Worm (Caenorhabditis elegans) whole organism, late embryonic: ENCODE results near the gene T22F3.8.
A peak's percentile ranks its signal among the peaks of the same experiment; 100 is the strongest.

Experiments used
- C08G9.2 ChIP-seq: sonication (generic microtip); optimal IDR thresholded peaks from 2 replicates; lab custom pipeline; 2016; ENCODE audit warnings: mild to moderate bottlenecking, missing genetic modification characterization, moderate library complexity, missing compliant biosample characterization
- C38D4.7 ChIP-seq: fragments of 200-800 bp; sonication (Bioruptor generic); optimal IDR thresholded peaks from 2 replicates; lab custom pipeline; 2018; ENCODE audit warnings: mild to moderate bottlenecking, missing genetic modification characterization, moderate library complexity, missing compliant biosample characterization
- F13H6.1 ChIP-seq: sonication (generic microtip); optimal IDR thresholded peaks from 2 replicates; lab custom pipeline; 2016; ENCODE audit warnings: missing genetic modification characterization, missing compliant biosample characterization
- K02D7.2 ChIP-seq: sonication (generic microtip); optimal IDR thresholded peaks from 2 replicates; lab custom pipeline; 2017; ENCODE audit warnings: mild to moderate bottlenecking, missing genetic modification characterization, missing compliant biosample characterization
- K09A11.1 ChIP-seq: sonication (generic microtip); optimal IDR thresholded peaks from 2 replicates; lab custom pipeline; 2017; ENCODE audit warnings: antibody characterized with exemption, mild to moderate bottlenecking, missing genetic modification characterization, missing compliant biosample characterization; ENCODE audit not compliant: insufficient read depth
- T23F11.4 ChIP-seq: fragments of 200-800 bp; sonication (Bioruptor generic); optimal IDR thresholded peaks from 2 replicates; lab custom pipeline; 2018; ENCODE audit warnings: mild to moderate bottlenecking, missing genetic modification characterization, missing compliant biosample characterization
- ama-1 ChIP-seq: fragments of 150-350 bp; optimal IDR thresholded peaks from 2 replicates; lab custom pipeline; 2014
- ceh-19 ChIP-seq: fragments of 200-800 bp; sonication (Bioruptor generic); optimal IDR thresholded peaks from 2 replicates; lab custom pipeline; 2018; ENCODE audit warnings: mild to moderate bottlenecking, missing genetic modification characterization, missing compliant biosample characterization
- ceh-22 ChIP-seq: sonication (generic microtip); optimal IDR thresholded peaks from 2 replicates; lab custom pipeline; 2017; ENCODE audit warnings: missing biosample characterization, missing genetic modification characterization
- ceh-30 ChIP-seq: fragments of 150-350 bp; optimal IDR thresholded peaks from 2 replicates; lab custom pipeline; 2014; ENCODE audit warnings: missing biosample characterization, missing genetic modification characterization
- ceh-34 ChIP-seq: sonication (generic microtip); optimal IDR thresholded peaks from 2 replicates; lab custom pipeline; 2016; ENCODE audit warnings: mild to moderate bottlenecking, missing genetic modification characterization, missing compliant biosample characterization
- ceh-45 ChIP-seq: fragments of 200-800 bp; sonication (Bioruptor generic); IDR thresholded peaks from 2 replicates; pipeline ENCODE4 v1.3.6; 2022; ENCODE audit warnings: missing genetic modification reagents, missing genetic modification characterization, missing compliant biosample characterization
- ceh-48 ChIP-seq: sonication (generic microtip); optimal IDR thresholded peaks from 2 replicates; lab custom pipeline; 2016; ENCODE audit warnings: missing genetic modification characterization, inconsistent platforms, missing compliant biosample characterization
- ceh-9 ChIP-seq: sonication (generic microtip); optimal IDR thresholded peaks from 2 replicates; lab custom pipeline; 2016; ENCODE audit warnings: mild to moderate bottlenecking, missing genetic modification characterization, inconsistent platforms, missing compliant biosample characterization
- dve-1 ChIP-seq: sonication (generic microtip); optimal IDR thresholded peaks from 2 replicates; lab custom pipeline; 2017; ENCODE audit warnings: antibody characterized with exemption, mild to moderate bottlenecking, missing genetic modification characterization, missing compliant biosample characterization
- elt-2 ChIP-seq: sonication (generic microtip); optimal IDR thresholded peaks from 2 replicates; lab custom pipeline; 2016; ENCODE audit warnings: missing genetic modification reagents, missing genetic modification characterization, missing compliant biosample characterization
- eyg-1 ChIP-seq: sonication (generic microtip); optimal IDR thresholded peaks from 2 replicates; lab custom pipeline; 2016; ENCODE audit warnings: missing genotype, missing genetic modification characterization, missing compliant biosample characterization
- fax-1 ChIP-seq: sonication (generic microtip); optimal IDR thresholded peaks from 2 replicates; lab custom pipeline; 2016; ENCODE audit warnings: missing genotype, missing genetic modification characterization, missing compliant biosample characterization
- fkh-6 ChIP-seq: sonication (generic microtip); optimal IDR thresholded peaks from 2 replicates; lab custom pipeline; 2016; ENCODE audit warnings: missing genetic modification characterization, missing compliant biosample characterization
- hlh-13 ChIP-seq: fragments of 200-800 bp; sonication (Bioruptor generic); optimal IDR thresholded peaks from 2 replicates; lab custom pipeline; 2018; ENCODE audit warnings: mild to moderate bottlenecking, missing genetic modification characterization, missing compliant biosample characterization
- hlh-6 ChIP-seq: sonication (generic microtip); optimal IDR thresholded peaks from 2 replicates; lab custom pipeline; 2016; ENCODE audit warnings: missing genotype, missing genetic modification characterization, missing compliant biosample characterization
- lim-6 ChIP-seq: sonication (generic microtip); optimal IDR thresholded peaks from 2 replicates; lab custom pipeline; 2016; ENCODE audit warnings: missing genetic modification characterization, missing compliant biosample characterization
- madf-2 ChIP-seq: sonication (generic microtip); optimal IDR thresholded peaks from 2 replicates; lab custom pipeline; 2017; ENCODE audit warnings: missing genetic modification characterization, missing compliant biosample characterization
- nfya-1 ChIP-seq: sonication (generic microtip); optimal IDR thresholded peaks from 2 replicates; lab custom pipeline; 2017; ENCODE audit warnings: missing genetic modification characterization, mild to moderate bottlenecking, missing compliant biosample characterization, antibody characterized with exemption, moderate library complexity
- nhr-11 ChIP-seq: fragments of 150-350 bp; optimal IDR thresholded peaks from 2 replicates; lab custom pipeline; 2014; ENCODE audit warnings: missing biosample characterization, missing genetic modification characterization
- nhr-232 ChIP-seq: sonication (generic microtip); optimal IDR thresholded peaks from 2 replicates; lab custom pipeline; 2016; ENCODE audit warnings: missing genetic modification characterization, missing compliant biosample characterization
- pax-1 ChIP-seq: fragments of 150-350 bp; optimal IDR thresholded peaks from 2 replicates; lab custom pipeline; 2014; ENCODE audit warnings: missing biosample characterization, missing genetic modification characterization
- pha-2 ChIP-seq: sonication (generic microtip); optimal IDR thresholded peaks from 2 replicates; lab custom pipeline; 2017; ENCODE audit warnings: mild to moderate bottlenecking, missing genetic modification characterization, missing compliant biosample characterization
- pha-4 ChIP-seq: fragments of 150-350 bp; optimal IDR thresholded peaks from 2 replicates; lab custom pipeline; 2018; ENCODE audit warnings: missing biosample characterization, missing genetic modification reagents, missing genetic modification characterization
- pqm-1 ChIP-seq: sonication (generic microtip); optimal IDR thresholded peaks from 2 replicates; lab custom pipeline; 2016; ENCODE audit warnings: missing genetic modification characterization, missing compliant biosample characterization
- pros-1 ChIP-seq: fragments of 150-350 bp; optimal IDR thresholded peaks from 2 replicates; lab custom pipeline; 2014; ENCODE audit warnings: missing biosample characterization, missing genetic modification reagents, missing genetic modification characterization
- ref-2 ChIP-seq: sonication (generic microtip); optimal IDR thresholded peaks from 2 replicates; lab custom pipeline; 2016; ENCODE audit warnings: missing genetic modification characterization, missing compliant biosample characterization
- rnt-1 ChIP-seq: sonication (generic microtip); optimal IDR thresholded peaks from 2 replicates; lab custom pipeline; 2016; ENCODE audit warnings: missing genetic modification characterization, missing compliant biosample characterization
- sdc-2 ChIP-seq: sonication (generic microtip); optimal IDR thresholded peaks from 2 replicates; lab custom pipeline; 2016; ENCODE audit warnings: missing genotype, missing genetic modification characterization, missing compliant biosample characterization
- sox-2 ChIP-seq: fragments of 200-800 bp; sonication (Bioruptor generic); IDR thresholded peaks from 2 replicates; pipeline ENCODE4 v1.3.6; 2022; ENCODE audit warnings: missing genetic modification reagents, missing genetic modification characterization, missing compliant biosample characterization
- sox-4 ChIP-seq: sonication (generic microtip); optimal IDR thresholded peaks from 2 replicates; lab custom pipeline; 2017; ENCODE audit warnings: mild to moderate bottlenecking, missing genetic modification characterization, inconsistent platforms, missing compliant biosample characterization
- syd-9 ChIP-seq: sonication (generic microtip); optimal IDR thresholded peaks from 2 replicates; lab custom pipeline; 2016; ENCODE audit warnings: mild to moderate bottlenecking, missing genetic modification characterization, moderate library complexity, missing compliant biosample characterization
- tbx-7 ChIP-seq: sonication (generic microtip); optimal IDR thresholded peaks from 2 replicates; lab custom pipeline; 2016; ENCODE audit warnings: missing genotype, missing genetic modification characterization, missing compliant biosample characterization
- ttx-3 ChIP-seq: sonication (generic microtip); optimal IDR thresholded peaks from 2 replicates; lab custom pipeline; 2016; ENCODE audit warnings: missing genetic modification reagents, missing genetic modification characterization, missing compliant biosample characterization
- ztf-16 ChIP-seq: sonication (generic microtip); optimal IDR thresholded peaks from 2 replicates; lab custom pipeline; 2017; ENCODE audit warnings: missing genetic modification characterization, missing compliant biosample characterization

Gene T22F3.8

ce11 chrV:3637086-3637485, 31.9 kb upstream of the T22F3.8 start, which contains the start of gene srx-41:
Gene srx-41, minus strand, starts transcription at chrV:3637186.
- TF ChIP-seq pha-2, result no peak
- TF ChIP-seq ztf-16 (tag; lab: Kevin White, UChicago), result no peak
- no peak for TF ChIP-seq fax-1 (tag; lab: Kevin White, UChicago)
- TF ChIP-seq rnt-1 (tag; lab: Kevin White, UChicago), result no peak
- no peak for TF ChIP-seq pros-1
- TF ChIP-seq elt-2 (tag; lab: Kevin White, UChicago), result no peak
- TF ChIP-seq C08G9.2 (tag; lab: Kevin White, UChicago), result no peak
- TF ChIP-seq pha-4 (tag; lab: Kevin White, UChicago), result no peak
- TF ChIP-seq lim-6 (tag; lab: Kevin White, UChicago), result no peak
- TF ChIP-seq sox-4 (tag; lab: Kevin White, UChicago), result no peak
- no peak for TF ChIP-seq F13H6.1
- no peak for TF ChIP-seq madf-2 (tag; lab: Kevin White, UChicago)
- TF ChIP-seq ceh-19, result no peak
- no peak for TF ChIP-seq ceh-34 (tag; lab: Kevin White, UChicago)
- no peak for TF ChIP-seq nhr-232 (tag; lab: Kevin White, UChicago)
- TF ChIP-seq dve-1, result no peak
- no peak for TF ChIP-seq K02D7.2 (tag; lab: Kevin White, UChicago)

ce11 chrV:3634293-3635016, 29.2 kb upstream of the T22F3.8 start:
- no peak for TF ChIP-seq pros-1
- no peak for TF ChIP-seq ceh-48
- no peak for TF ChIP-seq T23F11.4 (GFP tag; lab: Kevin White, UChicago)
- no peak for TF ChIP-seq hlh-13
- no peak for TF ChIP-seq ztf-16 (tag; lab: Kevin White, UChicago)
- no peak for TF ChIP-seq sox-2 (GFP tag; lab: Robert Waterston, UW)
- TF ChIP-seq nhr-232 (tag; lab: Kevin White, UChicago), result no peak
- TF ChIP-seq pqm-1, result peak; percentile 28
- TF ChIP-seq ref-2 (tag; lab: Kevin White, UChicago), result no peak
- no peak for TF ChIP-seq ceh-22 (tag; lab: Kevin White, UChicago)
- TF ChIP-seq elt-2 (tag; lab: Kevin White, UChicago), result peak; percentile 38

ce11 chrV:3633041-3633440, 27.8 kb upstream of the T22F3.8 start, which contains the start of gene F59B1.2:
Gene F59B1.2, plus strand, starts transcription at chrV:3633341.
- TF ChIP-seq ttx-3 (tag; lab: Kevin White, UChicago) (no peak), nhr-11 (tag; lab: Kevin White, UChicago) (no peak)

DNA sequence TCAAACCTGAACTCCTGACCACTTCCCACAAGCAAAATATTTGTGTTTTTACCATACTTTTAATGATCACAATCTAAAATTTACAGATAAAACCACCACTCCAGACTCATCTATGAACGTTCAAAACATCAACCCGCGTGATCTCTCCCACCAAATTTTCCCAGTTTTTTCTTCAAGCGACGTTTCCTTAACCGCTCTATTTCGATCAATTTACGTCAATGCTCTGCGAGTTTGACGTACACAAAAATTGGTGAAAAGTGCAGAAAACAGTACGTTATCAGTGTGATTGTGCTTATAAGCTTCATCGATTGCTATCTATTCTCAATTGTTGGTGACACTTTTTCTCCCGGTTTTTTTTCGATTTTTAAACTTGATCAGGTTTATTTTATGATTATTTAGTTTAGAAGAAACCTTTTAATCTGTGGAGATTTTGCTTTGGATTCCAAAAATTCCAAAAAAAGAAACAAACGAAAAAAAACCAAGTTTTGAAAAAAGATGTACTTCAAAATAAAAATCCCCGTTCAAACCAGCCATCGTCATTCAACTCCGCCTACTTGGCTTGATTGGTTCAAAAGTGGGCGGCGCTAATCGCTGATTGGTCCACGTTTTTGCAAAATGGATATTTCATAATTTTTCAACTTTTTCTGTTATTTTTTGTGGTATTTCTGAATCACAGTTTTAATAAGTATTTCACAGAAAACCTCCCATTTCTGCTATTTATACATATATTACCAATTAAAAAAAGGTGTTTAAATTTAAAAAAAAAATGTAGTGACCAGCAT, 27.2 kb upstream of the T22F3.8 start:
- no peak for TF ChIP-seq tbx-7 (tag; lab: Kevin White, UChicago)
- no peak for TF ChIP-seq K02D7.2 (tag; lab: Kevin White, UChicago)
- TF ChIP-seq lim-6 (tag; lab: Kevin White, UChicago), result no peak
- peak; percentile 72 for TF ChIP-seq nfya-1 (tag; lab: Kevin White, UChicago)
- no peak for TF ChIP-seq dve-1
- TF ChIP-seq K09A11.1, result no peak
- no peak for TF ChIP-seq hlh-6

DNA sequence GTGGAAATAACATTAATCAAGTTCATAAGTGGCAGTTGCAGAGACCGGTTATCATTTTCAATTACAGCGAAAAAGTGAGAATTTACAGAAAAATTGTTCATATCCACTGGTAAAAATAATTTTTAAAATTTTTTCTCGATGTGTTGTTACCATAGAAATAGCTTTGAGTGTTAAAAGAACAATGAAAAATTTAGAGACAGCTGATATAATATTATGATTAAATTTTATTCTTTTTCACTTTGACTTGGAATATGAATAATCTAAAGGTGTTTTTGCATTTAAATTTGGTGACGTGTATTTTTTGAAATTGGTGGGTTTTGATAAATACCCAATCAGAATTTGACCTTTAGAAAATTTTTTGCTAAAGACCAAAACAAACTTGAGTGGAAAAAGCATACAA, 26.4 kb upstream of the T22F3.8 start, which contains the start of gene F59B1.6:
Gene F59B1.6, minus strand, starts transcription at position 101 of the 400 bp plus-strand sequence.
- TF ChIP-seq fkh-6, result no peak
- TF ChIP-seq ceh-45 (GFP tag; lab: Robert Waterston, UW), result no peak
- TF ChIP-seq ceh-30 (tag; lab: Kevin White, UChicago), result no peak
- TF ChIP-seq C38D4.7 (GFP tag; lab: Kevin White, UChicago), result no peak
- TF ChIP-seq sdc-2 (tag; lab: Kevin White, UChicago), result no peak
- no peak for TF ChIP-seq ama-1 (lab: Kevin White, UChicago)
- no peak for TF ChIP-seq dve-1
- TF ChIP-seq syd-9 (tag; lab: Kevin White, UChicago), result no peak
- TF ChIP-seq ztf-16 (tag; lab: Kevin White, UChicago), result no peak
- TF ChIP-seq rnt-1 (tag; lab: Kevin White, UChicago), result no peak
- TF ChIP-seq nhr-11 (tag; lab: Kevin White, UChicago), result no peak
- TF ChIP-seq pax-1 (tag; lab: Kevin White, UChicago), result no peak
- no peak for TF ChIP-seq eyg-1
- TF ChIP-seq ceh-9 (tag; lab: Kevin White, UChicago), result no peak
- TF ChIP-seq pros-1, result no peak
- no peak for TF ChIP-seq ceh-34 (tag; lab: Kevin White, UChicago)
